Worm (Caenorhabditis elegans): ENCODE measurements around the gene lipl-4.

lipl-4 gene

DNA sequence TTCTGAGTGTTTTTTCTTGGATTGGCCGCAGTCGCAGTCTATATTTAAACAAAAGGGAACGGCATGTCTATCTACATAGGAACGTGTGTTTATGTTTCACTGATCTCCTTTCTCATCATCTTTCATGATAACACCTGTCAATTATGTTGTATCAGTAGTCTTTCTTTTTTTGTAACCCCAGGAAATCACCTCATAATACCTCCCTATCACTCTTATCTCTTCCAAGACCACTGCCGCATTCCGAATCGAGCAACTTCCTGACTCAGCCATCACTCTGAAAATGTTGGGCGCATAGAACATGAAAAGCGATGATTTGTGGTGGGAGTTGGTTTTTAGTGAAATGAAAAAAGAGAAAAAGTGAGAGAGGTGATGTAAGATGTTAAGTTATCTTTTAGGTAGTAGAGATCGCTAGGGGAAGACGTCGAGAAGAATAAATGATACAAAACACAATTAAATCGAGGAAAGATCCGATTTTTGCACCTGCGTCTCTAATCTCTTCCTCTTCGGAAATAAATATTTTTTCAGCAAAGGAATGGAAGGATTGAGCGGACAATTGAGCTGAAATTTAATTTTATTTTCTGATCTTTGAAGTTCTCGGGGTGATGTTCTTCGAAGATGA is 27.0 kb upstream of the lipl-4 start:
- no peak for TF ChIP-seq ceh-24 (tag; optimal IDR thresholded peaks at IDR 0.05)
- TF ChIP-seq F13H6.1 (tag; optimal IDR thresholded peaks at IDR 0.05) = no peak
- no peak for TF ChIP-seq Y22D7AL.16 (tag; optimal IDR thresholded peaks at IDR 0.05)
- no peak for TF ChIP-seq K09A11.1 (tag; optimal IDR thresholded peaks at IDR 0.05; ENCODE audit: insufficient read depth)
- TF ChIP-seq elt-2 (tag; optimal IDR thresholded peaks at IDR 0.05) = peak; percentile 10
- no peak for TF ChIP-seq tbx-7 (tag; optimal IDR thresholded peaks at IDR 0.05)

ce11 chrV:6524757-6525156 is 25.2 kb upstream of the lipl-4 start, which contains the start of gene acs-1:
Gene acs-1, plus strand, starts transcription at chrV:6524989.
- no peak for TF ChIP-seq fkh-10 (GFP tag; optimal IDR thresholded peaks at IDR 0.05)
- peak; percentile 43 for TF ChIP-seq elt-2 (tag; optimal IDR thresholded peaks at IDR 0.05)

ce11 chrV:6533030-6533429 is 16.9 kb upstream of the lipl-4 start, which contains the start of gene hpo-26:
Gene hpo-26, minus strand, starts transcription at chrV:6533060.
- TF ChIP-seq Y22D7AL.16 (tag; optimal IDR thresholded peaks at IDR 0.05) = no peak
- no peak for TF ChIP-seq ceh-18 (tag; optimal IDR thresholded peaks at IDR 0.05)
- no peak for TF ChIP-seq sox-4 (tag; optimal IDR thresholded peaks at IDR 0.05)
- TF ChIP-seq ceh-45 (GFP tag; IDR thresholded peaks at IDR 0.05) = no peak
- peak; percentile 6 for TF ChIP-seq ama-1 (optimal IDR thresholded peaks at IDR 0.05)
- no peak for TF ChIP-seq pat-9 (tag; optimal IDR thresholded peaks at IDR 0.05)
- TF ChIP-seq pax-1 (tag; optimal IDR thresholded peaks at IDR 0.05) = no peak

DNA sequence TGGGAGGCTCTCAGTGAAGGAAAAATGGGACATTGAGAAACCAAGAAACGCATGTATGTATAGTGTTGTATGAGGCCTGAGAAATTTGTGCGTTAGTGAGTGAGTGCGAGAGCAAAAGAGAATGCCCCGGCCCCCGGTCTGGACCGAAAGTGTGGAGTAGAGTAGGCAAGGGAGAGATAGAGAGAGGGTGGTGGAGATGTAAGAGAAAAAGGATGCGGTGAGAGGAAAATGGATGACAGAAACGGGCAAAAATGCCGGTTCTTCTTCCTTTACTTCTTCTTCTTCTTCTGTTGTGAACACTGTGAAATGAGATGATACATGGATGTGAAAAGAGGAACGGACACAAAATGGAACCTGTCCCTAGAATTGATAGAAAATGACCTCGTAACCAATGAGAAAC is 11.6 kb upstream of the lipl-4 start:
- TF ChIP-seq dve-1 (tag; optimal IDR thresholded peaks at IDR 0.05) (no peak), fkh-6 (tag; optimal IDR thresholded peaks at IDR 0.05) (no peak), mec-3 (tag; optimal IDR thresholded peaks at IDR 0.05; ENCODE audit: borderline replicate concordance) (no peak), nfya-1 (tag; optimal IDR thresholded peaks at IDR 0.05) (peak; percentile 13), unc-42 (tag; optimal IDR thresholded peaks at IDR 0.05) (peak; percentile 32), ttx-3 (tag; optimal IDR thresholded peaks at IDR 0.05) (no peak), lin-11 (tag; optimal IDR thresholded peaks at IDR 0.05) (no peak), ceh-19 (GFP tag; optimal IDR thresholded peaks at IDR 0.05) (no peak), hlh-6 (tag; optimal IDR thresholded peaks at IDR 0.05) (peak; percentile 3), ceh-18 (tag; optimal IDR thresholded peaks at IDR 0.05) (peak; percentile 45), ceh-48 (tag; optimal IDR thresholded peaks at IDR 0.05) (no peak), ceh-45 (GFP tag; IDR thresholded peaks at IDR 0.05) (0 out of 2 replicates have a peak, but pooled peaks have one; percentile 29), C08G9.2 (tag; optimal IDR thresholded peaks at IDR 0.05) (peak; percentile 30), ceh-31 (tag; optimal IDR thresholded peaks at IDR 0.05) (peak; percentile 32)

DNA sequence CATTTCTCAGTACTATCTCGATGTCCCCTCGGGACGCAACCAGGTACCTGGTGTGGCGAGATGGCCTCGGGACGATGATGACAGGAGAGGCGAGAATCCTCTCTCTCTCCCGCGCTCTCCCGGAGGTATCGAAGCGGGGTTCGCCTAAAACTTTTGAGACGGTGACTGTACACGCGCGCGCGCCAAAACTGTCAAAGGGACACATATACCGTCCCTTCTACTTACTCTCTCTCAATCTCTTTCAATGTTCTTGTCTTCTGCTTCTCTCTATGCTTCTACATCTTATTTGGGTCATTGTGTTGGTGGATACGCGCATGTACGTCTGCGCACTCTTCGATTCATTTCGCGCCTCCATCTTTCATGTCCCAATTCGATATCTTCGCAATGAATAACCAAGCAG is 8.1 kb upstream of the lipl-4 start:
- TF ChIP-seq nhr-11 (tag; optimal IDR thresholded peaks at IDR 0.05) = no peak
- no peak for TF ChIP-seq ceh-34 (tag; optimal IDR thresholded peaks at IDR 0.05)
- no peak for TF ChIP-seq ttx-3 (tag; optimal IDR thresholded peaks at IDR 0.05)
- TF ChIP-seq tbx-2 (tag; optimal IDR thresholded peaks at IDR 0.05) = peak; percentile 32
- TF ChIP-seq ceh-9 (tag; optimal IDR thresholded peaks at IDR 0.05) = no peak
- peak; percentile 37 for TF ChIP-seq T23F11.4 (GFP tag; optimal IDR thresholded peaks at IDR 0.05)
- TF ChIP-seq dve-1 (tag; optimal IDR thresholded peaks at IDR 0.05) = no peak
- TF ChIP-seq ceh-45 (GFP tag; IDR thresholded peaks at IDR 0.05) = no peak
- TF ChIP-seq pha-2 (tag; optimal IDR thresholded peaks at IDR 0.05) = no peak
- TF ChIP-seq sox-2 (GFP tag; IDR thresholded peaks at IDR 0.05) = no peak
- TF ChIP-seq ama-1 (optimal IDR thresholded peaks at IDR 0.05) = no peak
- TF ChIP-seq sox-4 (tag; optimal IDR thresholded peaks at IDR 0.05) = no peak
- TF ChIP-seq unc-42 (tag; optimal IDR thresholded peaks at IDR 0.05) = no peak
- peak; percentile 55 for TF ChIP-seq ref-2 (tag; optimal IDR thresholded peaks at IDR 0.05)
- no peak for TF ChIP-seq ceh-2 (tag; optimal IDR thresholded peaks at IDR 0.05)
- no peak for TF ChIP-seq tbx-7 (tag; optimal IDR thresholded peaks at IDR 0.05)
- no peak for TF ChIP-seq fkh-10 (GFP tag; optimal IDR thresholded peaks at IDR 0.05)
- TF ChIP-seq pros-1 (tag; optimal IDR thresholded peaks at IDR 0.05) = peak; percentile 58
- TF ChIP-seq ztf-16 (tag; optimal IDR thresholded peaks at IDR 0.05) = no peak
- TF ChIP-seq ahr-1 (tag; optimal IDR thresholded peaks at IDR 0.05) = no peak
- TF ChIP-seq unc-55 (GFP tag; optimal IDR thresholded peaks at IDR 0.05) = no peak
